Fruit fly (Drosophila melanogaster) whole organism, embryonic: Measurements from ENCODE around the gene CG7685.
A peak's percentile ranks its signal among the peaks of the same experiment; 100 is the strongest.

Experiments
- CG4328 ChIP-seq: fragments of 200-800 bp; sonication (Bioruptor generic); optimal IDR thresholded peaks from 3 replicates; lab custom pipeline; 2017; ENCODE audit warnings: missing biosample characterization, missing genetic modification reagents, missing genetic modification characterization
- CG7271 ChIP-seq: fragments of 200-800 bp; sonication (Bioruptor generic); optimal IDR thresholded peaks from 2 replicates; lab custom pipeline; 2018; ENCODE audit warnings: missing biosample characterization, mild to moderate bottlenecking, missing genetic modification characterization, moderate library complexity
- CTCF ChIP-seq: fragments of 200-800 bp; sonication (Bioruptor generic); optimal IDR thresholded peaks from 2 replicates; lab custom pipeline; 2017; ENCODE audit warnings: missing biosample characterization, mild to moderate bottlenecking, missing genetic modification characterization, moderate library complexity
- Doc2 ChIP-seq: fragments of 200-800 bp; sonication (Bioruptor generic); IDR thresholded peaks from 2 replicates; pipeline ENCODE4 v1.3.6; 2022; ENCODE audit warnings: missing biosample characterization, missing genetic modification characterization
- cg ChIP-seq: fragments of 200-800 bp; sonication (Bioruptor generic); optimal IDR thresholded peaks from 3 replicates; lab custom pipeline; 2019; ENCODE audit warnings: missing biosample characterization, mild to moderate bottlenecking, missing genetic modification characterization, moderate library complexity
- dm ChIP-seq: fragments of 200-800 bp; sonication (Bioruptor generic); optimal IDR thresholded peaks from 3 replicates; lab custom pipeline; 2016; ENCODE audit warnings: missing biosample characterization, missing genetic modification characterization
- zen2 ChIP-seq: fragments of 200-800 bp; sonication (Bioruptor generic); IDR thresholded peaks from 3 replicates; pipeline ENCODE4 v1.3.6; 2022; ENCODE audit warnings: missing biosample characterization, missing genetic modification characterization; ENCODE audit not compliant: partially characterized antibody

dm6 chr3R:18360630-18361260, 44.0 kb upstream of the CG7685 start, which contains the start of gene CG15803:
- TF ChIP-seq CG7271 (tag; lab: Kevin White, UChicago) (no peak), CG4328 (GFP tag; lab: Kevin White, UChicago) (no peak), dm (GFP tag; lab: Kevin White, UChicago) (no peak), CTCF (no peak), cg (GFP tag; lab: Kevin White, UChicago) (no peak), zen2 (GFP tag; lab: Robert Waterston, UW) (peak; percentile 41; the same call in 1 of the 3 replicates), Doc2 (GFP tag; lab: Robert Waterston, UW) (no peak)
